Worm (Caenorhabditis elegans) whole organism, L4/young adult: Measurements from ENCODE around the gene cdc-14.

Experiments used
- W03F9.2 ChIP-seq: fragments of 150-350 bp; optimal IDR thresholded peaks from 2 replicates; lab custom pipeline; 2014; ENCODE audit warnings: missing biosample characterization, missing genetic modification characterization
- dao-5 ChIP-seq: sonication (generic microtip); optimal IDR thresholded peaks from 2 replicates; lab custom pipeline; 2016; ENCODE audit warnings: missing genotype, missing genetic modification characterization, moderate library complexity, missing compliant biosample characterization
- him-1 ChIP-seq: sonication (generic microtip); optimal IDR thresholded peaks from 2 replicates; lab custom pipeline; 2016; ENCODE audit warnings: missing genotype, missing genetic modification reagents, missing genetic modification characterization, missing compliant biosample characterization

ce11 chrII:5592857-5593256 is 370 bp downstream of the cdc-14 start:
- no peak for TF ChIP-seq him-1 (tag; lab: Kevin White, UChicago)
- no peak for TF ChIP-seq dao-5
- no peak for TF ChIP-seq W03F9.2 (tag; lab: Kevin White, UChicago)
